Fruit fly (Drosophila melanogaster) whole organism, embryonic: ENCODE results near the gene Tao.

Experiments
- BEAF-32 ChIP-seq: fragments of 200-800 bp; sonication (Bioruptor generic); optimal IDR thresholded peaks from 3 replicates; lab custom pipeline; 2017; ENCODE audit warnings: missing biosample characterization, missing genetic modification characterization, mild to moderate bottlenecking, moderate library complexity, missing genetic modification reagents
- Blimp-1 ChIP-seq: fragments of 200-800 bp; sonication (Bioruptor generic); optimal IDR thresholded peaks from 3 replicates; lab custom pipeline; 2018; ENCODE audit warnings: missing biosample characterization, missing genetic modification characterization, mild to moderate bottlenecking, moderate library complexity, missing genetic modification reagents
- CG10366 ChIP-seq: fragments of 200-800 bp; sonication (Bioruptor generic); IDR thresholded peaks from 2 replicates; pipeline ENCODE4 v1.3.6; 2022; ENCODE audit warnings: missing biosample characterization, missing genetic modification characterization
- CG10959 ChIP-seq: fragments of 200-800 bp; sonication (Bioruptor generic); IDR thresholded peaks from 2 replicates; pipeline ENCODE4 v1.3.6; 2022; ENCODE audit warnings: missing biosample characterization, missing genetic modification characterization
- CG11085 ChIP-seq: fragments of 200-800 bp; sonication (Bioruptor generic); IDR thresholded peaks from 2 replicates; pipeline ENCODE4 v1.3.6; 2022; ENCODE audit warnings: missing biosample characterization, missing genetic modification characterization
- CG11723 ChIP-seq: fragments of 200-800 bp; sonication (Bioruptor generic); optimal IDR thresholded peaks from 2 replicates; lab custom pipeline; 2017; ENCODE audit warnings: missing biosample characterization, mild to moderate bottlenecking, missing genetic modification characterization
- CG1529 ChIP-seq: fragments of 200-800 bp; sonication (Bioruptor generic); optimal IDR thresholded peaks from 3 replicates; lab custom pipeline; 2018; ENCODE audit warnings: missing biosample characterization, missing genetic modification characterization
- CG17385 ChIP-seq: fragments of 200-800 bp; sonication (Bioruptor generic); optimal IDR thresholded peaks from 3 replicates; lab custom pipeline; 2018; ENCODE audit warnings: missing biosample characterization, mild to moderate bottlenecking, missing genetic modification characterization
- CG18011 ChIP-seq: fragments of 200-800 bp; sonication (Bioruptor generic); optimal IDR thresholded peaks from 2 replicates; lab custom pipeline; 2017; ENCODE audit warnings: missing biosample characterization, missing genetic modification characterization, mild to moderate bottlenecking, moderate library complexity, missing genotype
- CG18599 ChIP-seq: fragments of 200-800 bp; sonication (Bioruptor generic); optimal IDR thresholded peaks from 3 replicates; lab custom pipeline; 2017; ENCODE audit warnings: missing biosample characterization, missing genetic modification characterization, mild to moderate bottlenecking, moderate library complexity, missing genetic modification reagents
- CG31224 ChIP-seq: fragments of 200-800 bp; sonication (Bioruptor generic); IDR thresholded peaks from 2 replicates; pipeline ENCODE4 v1.3.6; 2022; ENCODE audit warnings: missing biosample characterization, missing genetic modification characterization
- CG34422 ChIP-seq: fragments of 200-800 bp; sonication (Bioruptor generic); IDR thresholded peaks from 3 replicates; pipeline ENCODE4 v1.3.6; 2022; ENCODE audit warnings: missing biosample characterization, missing genetic modification characterization
- CG4282 ChIP-seq: fragments of 200-800 bp; sonication (Bioruptor generic); optimal IDR thresholded peaks from 2 replicates; lab custom pipeline; 2016; ENCODE audit warnings: missing biosample characterization, missing genetic modification characterization
- CG4360 ChIP-seq: fragments of 200-800 bp; sonication (Bioruptor generic); IDR thresholded peaks from 2 replicates; pipeline ENCODE4 v1.3.6; 2022; ENCODE audit warnings: missing biosample characterization, missing genetic modification characterization
- CG4854 ChIP-seq: fragments of 200-800 bp; sonication (Bioruptor generic); optimal IDR thresholded peaks from 2 replicates; lab custom pipeline; 2016; ENCODE audit warnings: missing biosample characterization, missing genetic modification characterization, inconsistent platforms
- CG8290 ChIP-seq, 3 experiments: fragments of 200-800 bp; sonication (Bioruptor generic); optimal IDR thresholded peaks; 2 replicates each; lab custom pipeline; 2016 to 2019; ENCODE audit warnings: missing biosample characterization in 3 of 3, missing genetic modification characterization in 3 of 3, mild to moderate bottlenecking in 2 of 3, moderate library complexity in 1 of 3
- CG9437 ChIP-seq: fragments of 200-800 bp; sonication (Bioruptor generic); optimal IDR thresholded peaks from 2 replicates; lab custom pipeline; 2018; ENCODE audit warnings: missing biosample characterization, mild to moderate bottlenecking, missing genetic modification characterization
- CrebB ChIP-seq: fragments of 200-800 bp; sonication (Bioruptor generic); optimal IDR thresholded peaks from 3 replicates; lab custom pipeline; 2018; ENCODE audit warnings: missing biosample characterization, mild to moderate bottlenecking, missing genetic modification characterization
- GATAe ChIP-seq: fragments of 200-800 bp; sonication (Bioruptor generic); conservative IDR thresholded peaks from 2 replicates; pipeline ENCODE4 v1.3.6; 2022; ENCODE audit warnings: missing biosample characterization, missing genetic modification characterization
- Hey ChIP-seq: fragments of 200-800 bp; sonication (Bioruptor generic); optimal IDR thresholded peaks from 3 replicates; lab custom pipeline; 2018; ENCODE audit warnings: missing biosample characterization, mild to moderate bottlenecking, missing genetic modification characterization
- Hmx ChIP-seq: fragments of 200-800 bp; sonication (Bioruptor generic); optimal IDR thresholded peaks from 2 replicates; lab custom pipeline; 2016; ENCODE audit warnings: missing biosample characterization, missing genetic modification characterization
- Hr3 ChIP-seq: fragments of 200-800 bp; sonication (Bioruptor generic); optimal IDR thresholded peaks from 3 replicates; lab custom pipeline; 2016; ENCODE audit warnings: missing biosample characterization, missing genetic modification characterization
- Mad ChIP-seq: fragments of 200-800 bp; sonication (Bioruptor generic); optimal IDR thresholded peaks from 2 replicates; lab custom pipeline; 2016; ENCODE audit warnings: missing biosample characterization, missing genetic modification characterization
- Oli ChIP-seq: fragments of 200-800 bp; sonication (Bioruptor generic); optimal IDR thresholded peaks from 2 replicates; lab custom pipeline; 2018; ENCODE audit warnings: missing biosample characterization, mild to moderate bottlenecking, missing genetic modification characterization, moderate library complexity
- Sry-δ ChIP-seq: fragments of 200-800 bp; sonication (Bioruptor generic); optimal IDR thresholded peaks from 2 replicates; lab custom pipeline; 2016; ENCODE audit warnings: missing biosample characterization, missing genetic modification characterization
- Trl ChIP-seq, 3 experiments: fragments of >200 bp in 2 of 3; fragments of 200-800 bp in 1 of 3; sonication (Bioruptor generic) in 1 of 3; optimal IDR thresholded peaks; 2 replicates in 1 of 3; 3 replicates in 2 of 3; lab custom pipeline; 2016 to 2017; ENCODE audit warnings: missing biosample characterization in 1 of 3, missing genetic modification characterization in 1 of 3
- abd-A ChIP-seq: fragments of 200-800 bp; sonication (Bioruptor generic); optimal IDR thresholded peaks from 3 replicates; lab custom pipeline; 2019; ENCODE audit warnings: missing biosample characterization, mild to moderate bottlenecking, missing genetic modification characterization, moderate library complexity
- amos ChIP-seq: fragments of 200-800 bp; sonication (Bioruptor generic); IDR thresholded peaks from 2 replicates; pipeline ENCODE4 v1.3.6; 2022; ENCODE audit warnings: missing biosample characterization, missing genetic modification characterization; ENCODE audit not compliant: partially characterized antibody
- crol ChIP-seq: fragments of 200-800 bp; sonication (Bioruptor generic); IDR thresholded peaks from 2 replicates; pipeline ENCODE4 v1.3.6; 2022; ENCODE audit warnings: missing biosample characterization, missing genetic modification characterization
- dan ChIP-seq: fragments of 200-800 bp; sonication (Bioruptor generic); IDR thresholded peaks from 2 replicates; pipeline ENCODE4 v1.3.6; 2022; ENCODE audit warnings: missing biosample characterization, missing genetic modification characterization
- dimm ChIP-seq: fragments of 200-800 bp; sonication (Bioruptor generic); IDR thresholded peaks from 2 replicates; pipeline ENCODE4 v1.3.6; 2022; ENCODE audit warnings: missing biosample characterization, missing genetic modification characterization
- dmrt99B ChIP-seq: fragments of 200-800 bp; sonication (Bioruptor generic); optimal IDR thresholded peaks from 2 replicates; lab custom pipeline; 2018; ENCODE audit warnings: missing biosample characterization, mild to moderate bottlenecking, missing genetic modification characterization, moderate library complexity
- ems ChIP-seq: fragments of 200-800 bp; sonication (Bioruptor generic); optimal IDR thresholded peaks from 3 replicates; lab custom pipeline; 2016; ENCODE audit warnings: missing biosample characterization, missing genetic modification characterization
- eyg ChIP-seq: fragments of 200-800 bp; sonication (Bioruptor generic); optimal IDR thresholded peaks from 3 replicates; lab custom pipeline; 2016; ENCODE audit warnings: missing biosample characterization, missing genetic modification characterization
- fu2 ChIP-seq: fragments of 200-800 bp; sonication (Bioruptor generic); optimal IDR thresholded peaks from 2 replicates; lab custom pipeline; 2016; ENCODE audit warnings: missing biosample characterization, missing genetic modification characterization
- gfzf ChIP-seq: fragments of 200-800 bp; sonication (Bioruptor generic); optimal IDR thresholded peaks from 2 replicates; lab custom pipeline; 2016; ENCODE audit warnings: missing biosample characterization, mild to moderate bottlenecking, missing genetic modification characterization, moderate library complexity
- lbe ChIP-seq: fragments of 200-800 bp; sonication (Bioruptor generic); optimal IDR thresholded peaks from 2 replicates; lab custom pipeline; 2016; ENCODE audit warnings: missing biosample characterization, mild to moderate bottlenecking, missing genetic modification characterization
- pan ChIP-seq, 4 experiments: fragments of >200 bp in 3 of 4; fragments of 200-800 bp in 1 of 4; sonication (Bioruptor generic) in 1 of 4; optimal IDR thresholded peaks in 3 of 4; IDR thresholded peaks in 1 of 4; 2 replicates each; pipeline versions ENCODE4 v1.3.6 to Lab custom; 2017 to 2022; ENCODE audit warnings: missing biosample characterization in 2 of 4, missing genetic modification characterization in 2 of 4, mixed read lengths in 1 of 4
- pita ChIP-seq: fragments of 200-800 bp; sonication (Bioruptor generic); optimal IDR thresholded peaks from 2 replicates; lab custom pipeline; 2017; ENCODE audit warnings: missing biosample characterization, mild to moderate bottlenecking, missing genetic modification characterization
- sc ChIP-seq, 3 experiments: fragments of >200 bp in 2 of 3; fragments of 200-800 bp in 1 of 3; sonication (Bioruptor generic) in 1 of 3; optimal IDR thresholded peaks; 2 replicates in 2 of 3; 3 replicates in 1 of 3; lab custom pipeline; 2017; ENCODE audit warnings: mild to moderate bottlenecking in 1 of 3, missing biosample characterization in 1 of 3, missing genetic modification characterization in 1 of 3, missing genetic modification reagents in 1 of 3
- slbo ChIP-seq: fragments of 200-800 bp; sonication (Bioruptor generic); IDR thresholded peaks from 2 replicates; pipeline ENCODE4 v1.3.6; 2022; ENCODE audit warnings: missing biosample characterization, missing genetic modification characterization
- slou ChIP-seq: fragments of 200-800 bp; sonication (Bioruptor generic); optimal IDR thresholded peaks from 3 replicates; lab custom pipeline; 2016; ENCODE audit warnings: missing biosample characterization, missing genetic modification characterization
- tin ChIP-seq: fragments of 200-800 bp; sonication (Bioruptor generic); optimal IDR thresholded peaks from 3 replicates; lab custom pipeline; 2016; ENCODE audit warnings: missing biosample characterization, missing genetic modification characterization
- twi ChIP-seq: fragments of 200-800 bp; optimal IDR thresholded peaks from 2 replicates; lab custom pipeline; 2019; ENCODE audit warnings: missing biosample characterization, mild to moderate bottlenecking, missing genetic modification characterization, moderate library complexity
- tx ChIP-seq: fragments of 200-800 bp; sonication (Bioruptor generic); optimal IDR thresholded peaks from 2 replicates; lab custom pipeline; 2016; ENCODE audit warnings: missing biosample characterization, missing genetic modification characterization
- wek ChIP-seq: fragments of 200-800 bp; sonication (Bioruptor generic); optimal IDR thresholded peaks from 3 replicates; lab custom pipeline; 2018; ENCODE audit warnings: missing biosample characterization, mild to moderate bottlenecking, missing genetic modification characterization, moderate library complexity
- zen2 ChIP-seq: fragments of 200-800 bp; sonication (Bioruptor generic); IDR thresholded peaks from 3 replicates; pipeline ENCODE4 v1.3.6; 2022; ENCODE audit warnings: missing biosample characterization, missing genetic modification characterization; ENCODE audit not compliant: partially characterized antibody

The Tao gene

dm6 chrX:19597684-19598363, 18.2 kb upstream of the Tao start, which contains the start of gene RpS10b (continued):
- TF ChIP-seq eyg (GFP tag; lab: Kevin White, UChicago) (peak; percentile 93), twi (tag; lab: Kevin White, UChicago) (peak; percentile 76), dmrt99B (tag; lab: Kevin White, UChicago) (peak; percentile 81), slou (peak; percentile 78), CG34422 (GFP tag; lab: Robert Waterston, UW) (peak; percentile 84), lbe (GFP tag; lab: Kevin White, UChicago) (peak; percentile 71), Blimp-1 (GFP tag; lab: Kevin White, UChicago) (peak; percentile 57), CG8290 (GFP tag; optimal IDR thresholded peaks at IDR 0.05; lab: Kevin White, UChicago) (peak; percentile 75), CG8290 (tag; optimal IDR thresholded peaks at IDR 0.05; lab: Kevin White, UChicago) (peak; percentile 86 to 95), CG18011 (GFP tag; lab: Kevin White, UChicago) (peak; percentile 84), sc (optimal IDR thresholded peaks at IDR 0.05; lab: Kevin White, UChicago) (no peak), sc (GFP tag; optimal IDR thresholded peaks at IDR 0.05; lab: Kevin White, UChicago) (peak; percentile 85), CG4360 (GFP tag; lab: Robert Waterston, UW) (no peak), tin (GFP tag; lab: Kevin White, UChicago) (peak; percentile 72), wek (GFP tag; lab: Kevin White, UChicago) (peak; percentile 94), dan (GFP tag; lab: Robert Waterston, UW) (no peak), Hmx (GFP tag; lab: Kevin White, UChicago) (no peak), pan (optimal IDR thresholded peaks at IDR 0.05; lab: Kevin White, UChicago) (no peak), pan (GFP tag; optimal IDR thresholded peaks at IDR 0.05 in 1 of 2, IDR thresholded peaks at IDR 0.05 in 1 of 2) (peak in 1 of 2 experiments; percentile 87), pita (GFP tag; lab: Kevin White, UChicago) (peak; percentile 29), CG1529 (GFP tag; lab: Kevin White, UChicago) (peak; percentile 84), Oli (tag; lab: Kevin White, UChicago) (peak; percentile 80), Mad (peak; percentile 86), Sry-δ (GFP tag; lab: Kevin White, UChicago) (peak; percentile 95), CG4854 (GFP tag; lab: Kevin White, UChicago) (peak; percentile 87), zen2 (peak; percentile 77; the same call in 1 of the 3 replicates), CG10366 (GFP tag; lab: Robert Waterston, UW) (peak; percentile 71), tx (peak; percentile 76), CG17385 (peak; percentile 98), CG11085 (GFP tag; lab: Robert Waterston, UW) (peak; percentile 78), BEAF-32 (GFP tag; lab: Kevin White, UChicago) (peak; percentile 98), CG18599 (peak; percentile 92), CG10959 (GFP tag; lab: Robert Waterston, UW) (peak; percentile 64), CG31224 (peak; percentile 59), GATAe (GFP tag; lab: Robert Waterston, UW) (no peak), CG4282 (GFP tag; lab: Kevin White, UChicago) (no peak), crol (GFP tag; lab: Robert Waterston, UW) (peak; percentile 48; the same call in 1 of the 2 replicates), CG9437 (GFP tag; lab: Kevin White, UChicago) (peak; percentile 89), amos (GFP tag; lab: Robert Waterston, UW) (peak; percentile 88), abd-A (tag; lab: Kevin White, UChicago) (no peak), gfzf (GFP tag; lab: Kevin White, UChicago) (peak; percentile 62), slbo (peak; percentile 75), ems (GFP tag; lab: Kevin White, UChicago) (peak; percentile 81), dimm (GFP tag; lab: Robert Waterston, UW) (peak; percentile 46; the same call in 1 of the 2 replicates), Trl (optimal IDR thresholded peaks at IDR 0.05; lab: Kevin White, UChicago) (no peak), Trl (GFP tag; optimal IDR thresholded peaks at IDR 0.05; lab: Kevin White, UChicago) (peak; percentile 82), Hr3 (GFP tag; lab: Kevin White, UChicago) (peak; percentile 63), fu2 (GFP tag; lab: Kevin White, UChicago) (peak; percentile 82), CG11723 (GFP tag; lab: Kevin White, UChicago) (peak; percentile 93), Hey (tag; lab: Kevin White, UChicago) (peak; percentile 91), CrebB (tag; lab: Kevin White, UChicago) (peak; percentile 94)
